Worm (Caenorhabditis elegans) whole organism, early embryonic: Measurements from ENCODE around the gene K08D8.4.

Experiments used
- B0310.2 ChIP-seq: sonication (generic microtip); optimal IDR thresholded peaks from 2 replicates; lab custom pipeline; 2016; ENCODE audit warnings: mild to moderate bottlenecking, missing genetic modification characterization, missing compliant biosample characterization
- F13C5.2 ChIP-seq: sonication (generic microtip); optimal IDR thresholded peaks from 2 replicates; lab custom pipeline; 2017; ENCODE audit warnings: mild to moderate bottlenecking, missing genetic modification characterization, inconsistent platforms, missing compliant biosample characterization
- aly-1 ChIP-seq: sonication (generic microtip); optimal IDR thresholded peaks from 2 replicates; lab custom pipeline; 2016; ENCODE audit warnings: missing genetic modification characterization, missing compliant biosample characterization
- ama-1 ChIP-seq: fragments of 150-350 bp; optimal IDR thresholded peaks from 2 replicates; lab custom pipeline; 2014
- ceh-13 ChIP-seq: fragments of 200-800 bp; sonication (Bioruptor generic); optimal IDR thresholded peaks from 2 replicates; lab custom pipeline; 2018; ENCODE audit warnings: mild to moderate bottlenecking, missing genetic modification characterization, missing compliant biosample characterization
- ceh-36 ChIP-seq: sonication (generic microtip); optimal IDR thresholded peaks from 2 replicates; lab custom pipeline; 2016; ENCODE audit warnings: missing genetic modification characterization, inconsistent platforms, missing compliant biosample characterization
- ets-7 ChIP-seq: sonication (generic microtip); optimal IDR thresholded peaks from 2 replicates; lab custom pipeline; 2016; ENCODE audit warnings: missing genotype, missing genetic modification characterization, missing compliant biosample characterization
- flt-1 ChIP-seq: fragments of 200-800 bp; sonication (Bioruptor generic); IDR thresholded peaks from 2 replicates; pipeline ENCODE4 v1.3.6; 2022; ENCODE audit warnings: missing genetic modification characterization, missing compliant biosample characterization
- hmbx-1 ChIP-seq: sonication (generic microtip); optimal IDR thresholded peaks from 2 replicates; lab custom pipeline; 2016; ENCODE audit warnings: mild to moderate bottlenecking, missing genetic modification characterization, missing compliant biosample characterization
- hmg-4 ChIP-seq: fragments of 200-800 bp; sonication (Bioruptor generic); optimal IDR thresholded peaks from 2 replicates; lab custom pipeline; 2018; ENCODE audit warnings: mild to moderate bottlenecking, missing genetic modification characterization, missing compliant biosample characterization
- hnd-1 ChIP-seq: sonication (generic microtip); optimal IDR thresholded peaks from 2 replicates; lab custom pipeline; 2016; ENCODE audit warnings: missing genetic modification characterization, missing compliant biosample characterization
- pes-1 ChIP-seq: fragments of 200-800 bp; sonication (Bioruptor generic); IDR thresholded peaks from 2 replicates; pipeline ENCODE4 v1.3.6; 2022; ENCODE audit warnings: missing genetic modification reagents, missing genetic modification characterization, missing compliant biosample characterization
- scrt-1 ChIP-seq: fragments of 200-800 bp; sonication (Bioruptor generic); IDR thresholded peaks from 2 replicates; pipeline ENCODE4 v1.3.6; 2022; ENCODE audit warnings: missing genetic modification characterization, missing compliant biosample characterization
- sea-1 ChIP-seq: fragments of 200-800 bp; sonication (Bioruptor generic); conservative IDR thresholded peaks from 2 replicates; pipeline ENCODE4 v1.3.6; 2022; ENCODE audit warnings: missing genetic modification characterization, missing compliant biosample characterization
- tbx-11 ChIP-seq: fragments of 200-800 bp; sonication (Bioruptor generic); IDR thresholded peaks from 2 replicates; pipeline ENCODE4 v1.3.6; 2022; ENCODE audit warnings: missing genetic modification characterization, missing compliant biosample characterization
- tbx-37 ChIP-seq: fragments of 200-800 bp; sonication (Bioruptor generic); conservative IDR thresholded peaks from 2 replicates; pipeline ENCODE4 v1.3.6; 2022; ENCODE audit warnings: missing genetic modification reagents, missing genetic modification characterization, missing compliant biosample characterization
- tra-4 ChIP-seq: sonication (generic microtip); optimal IDR thresholded peaks from 2 replicates; lab custom pipeline; 2017; ENCODE audit warnings: missing genetic modification characterization, missing compliant biosample characterization

K08D8.4 gene

DNA sequence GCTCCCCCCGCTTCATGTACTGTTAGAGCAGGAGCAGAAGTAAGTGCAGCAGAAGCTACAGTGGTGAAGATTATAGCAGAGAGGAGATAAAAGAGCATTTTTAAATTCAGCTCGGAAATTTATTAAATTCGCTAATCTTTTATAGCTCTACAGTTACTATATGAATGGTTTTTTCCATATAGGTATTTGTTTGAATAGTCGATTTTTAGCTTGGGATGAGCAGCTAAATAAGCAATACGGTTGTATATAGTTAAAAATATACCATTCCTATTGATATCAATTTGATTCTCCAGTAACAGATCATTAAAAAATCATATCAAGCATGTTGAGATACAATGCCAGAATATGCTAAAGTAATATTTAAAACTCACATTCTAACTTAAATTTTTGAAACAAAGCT lies 16.8 kb upstream of the K08D8.4 start, which contains the start of gene srlf-5:
Gene srlf-5 (minus strand): TSS at position 101 of the 400 bp plus-strand sequence.
- no peak for TF ChIP-seq sea-1
- TF ChIP-seq ceh-13, result no peak
- no peak for TF ChIP-seq aly-1
- no peak for TF ChIP-seq hnd-1 (tag; lab: Kevin White, UChicago)
- no peak for TF ChIP-seq ama-1 (lab: Kevin White, UChicago)
- no peak for TF ChIP-seq ceh-36
- no peak for TF ChIP-seq hmbx-1 (tag; lab: Kevin White, UChicago)
- no peak for TF ChIP-seq hmg-4
- no peak for TF ChIP-seq tbx-37 (GFP tag; lab: Robert Waterston, UW)

ce11 chrIV:12924332-12924731 lies 14.5 kb upstream of the K08D8.4 start, which contains the start of gene srlf-4:
TSS of gene srlf-4 (minus strand) at chrIV:12924432.
- TF ChIP-seq F13C5.2 (tag; lab: Kevin White, UChicago) (no peak), pes-1 (GFP tag; lab: Robert Waterston, UW) (no peak), ets-7 (tag; lab: Kevin White, UChicago) (no peak), aly-1 (no peak), B0310.2 (tag; lab: Kevin White, UChicago) (no peak), tbx-11 (GFP tag; lab: Robert Waterston, UW) (no peak)

- no peak for TF ChIP-seq tbx-37 (GFP tag; lab: Robert Waterston, UW)
- no peak for TF ChIP-seq sea-1
- TF ChIP-seq ceh-36, result no peak
- TF ChIP-seq ama-1 (lab: Kevin White, UChicago), result no peak
Observed at ce11 chrIV:12921027-12921426, 11.2 kb upstream of the K08D8.4 start, which contains the start of gene C32H11.4. TSS of gene C32H11.4 (plus strand) at chrIV:12921264.

DNA sequence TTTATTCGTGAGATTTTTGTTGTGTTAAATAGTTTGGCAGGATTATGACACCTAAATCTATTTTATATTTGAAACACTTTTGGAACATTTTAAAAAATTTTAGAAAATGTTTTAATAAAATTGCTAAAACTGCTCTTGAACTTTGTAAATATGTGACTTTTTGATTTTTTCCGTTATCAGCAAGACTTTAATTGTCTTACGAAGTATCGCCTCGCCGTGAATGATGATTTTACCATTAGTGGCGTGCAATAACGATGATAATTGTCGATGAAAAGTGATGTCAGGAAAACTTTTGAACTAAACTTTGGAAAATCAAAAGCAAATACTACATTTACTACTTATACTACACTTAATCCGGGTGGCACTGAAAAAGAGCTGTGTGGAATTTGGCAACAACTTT lies 10.8 kb upstream of the K08D8.4 start:
- TF ChIP-seq B0310.2 (tag; lab: Kevin White, UChicago) (no peak), ets-7 (tag; lab: Kevin White, UChicago) (no peak), sea-1 (no peak), hmbx-1 (tag; lab: Kevin White, UChicago) (no peak), scrt-1 (GFP tag; lab: Robert Waterston, UW) (no peak), pes-1 (GFP tag; lab: Robert Waterston, UW) (no peak), ceh-13 (no peak), flt-1 (GFP tag; lab: Robert Waterston, UW) (no peak), ceh-36 (no peak), tra-4 (tag; lab: Kevin White, UChicago) (no peak), hnd-1 (tag; lab: Kevin White, UChicago) (no peak), F13C5.2 (tag; lab: Kevin White, UChicago) (no peak), tbx-37 (GFP tag; lab: Robert Waterston, UW) (no peak), aly-1 (no peak)

- TF ChIP-seq tra-4 (tag; lab: Kevin White, UChicago) (no peak), tbx-37 (GFP tag; lab: Robert Waterston, UW) (no peak), hmg-4 (no peak), scrt-1 (GFP tag; lab: Robert Waterston, UW) (no peak), B0310.2 (tag; lab: Kevin White, UChicago) (no peak), sea-1 (no peak), ama-1 (lab: Kevin White, UChicago) (no peak), aly-1 (no peak), ceh-36 (no peak), hmbx-1 (tag; lab: Kevin White, UChicago) (no peak), tbx-11 (GFP tag; lab: Robert Waterston, UW) (no peak), F13C5.2 (tag; lab: Kevin White, UChicago) (no peak), ceh-13 (no peak), hnd-1 (tag; lab: Kevin White, UChicago) (no peak), ets-7 (tag; lab: Kevin White, UChicago) (no peak), flt-1 (GFP tag; lab: Robert Waterston, UW) (no peak), pes-1 (GFP tag; lab: Robert Waterston, UW) (no peak)
Observed at ce11 chrIV:12918256-12918655, 8.5 kb upstream of the K08D8.4 start, which contains the start of gene C32H11.3. TSS of gene C32H11.3 (plus strand) at chrIV:12918556.

DNA sequence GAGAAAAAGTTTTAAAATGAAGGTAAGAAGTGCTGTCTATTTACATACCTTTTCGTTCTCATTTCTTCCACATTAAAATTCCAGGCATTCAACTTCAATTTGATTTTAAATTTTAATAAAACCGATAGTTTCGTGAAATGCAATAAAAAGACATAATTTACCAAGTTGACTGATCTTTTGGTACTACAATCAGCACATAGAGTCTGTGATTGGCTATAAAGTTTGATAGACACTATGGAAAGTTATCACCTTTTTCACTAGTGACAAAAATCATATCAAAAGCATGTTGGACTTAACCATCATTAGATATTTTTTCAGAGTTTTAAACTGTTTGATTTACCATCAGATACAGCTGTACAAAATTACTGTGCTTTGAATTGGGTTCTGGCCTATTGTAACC lies 5.7 kb upstream of the K08D8.4 start, which contains the start of gene srz-15:
Gene srz-15 (plus strand): TSS at position 301 of the 400 bp plus-strand sequence.
- TF ChIP-seq ama-1 (lab: Kevin White, UChicago) (no peak), tbx-37 (GFP tag; lab: Robert Waterston, UW) (no peak), hmbx-1 (tag; lab: Kevin White, UChicago) (no peak), ets-7 (tag; lab: Kevin White, UChicago) (no peak), B0310.2 (tag; lab: Kevin White, UChicago) (no peak), F13C5.2 (tag; lab: Kevin White, UChicago) (no peak), scrt-1 (GFP tag; lab: Robert Waterston, UW) (no peak), hmg-4 (no peak), flt-1 (GFP tag; lab: Robert Waterston, UW) (no peak), tbx-11 (GFP tag; lab: Robert Waterston, UW) (no peak), tra-4 (tag; lab: Kevin White, UChicago) (no peak), hnd-1 (tag; lab: Kevin White, UChicago) (no peak), sea-1 (no peak), ceh-13 (no peak), pes-1 (GFP tag; lab: Robert Waterston, UW) (no peak)

- TF ChIP-seq aly-1 (no peak), F13C5.2 (tag; lab: Kevin White, UChicago) (no peak), B0310.2 (tag; lab: Kevin White, UChicago) (no peak), tbx-37 (GFP tag; lab: Robert Waterston, UW) (no peak), ama-1 (lab: Kevin White, UChicago) (no peak), tbx-11 (GFP tag; lab: Robert Waterston, UW) (no peak), pes-1 (GFP tag; lab: Robert Waterston, UW) (no peak), tra-4 (tag; lab: Kevin White, UChicago) (no peak)
Observed at ce11 chrIV:12914532-12915019, 4.8 kb upstream of the K08D8.4 start, which contains the start of gene irg-6. TSS of gene irg-6 (minus strand) at chrIV:12914969.
